Worm (Caenorhabditis elegans): ENCODE results near the gene srh-40.

srh-40 gene

DNA sequence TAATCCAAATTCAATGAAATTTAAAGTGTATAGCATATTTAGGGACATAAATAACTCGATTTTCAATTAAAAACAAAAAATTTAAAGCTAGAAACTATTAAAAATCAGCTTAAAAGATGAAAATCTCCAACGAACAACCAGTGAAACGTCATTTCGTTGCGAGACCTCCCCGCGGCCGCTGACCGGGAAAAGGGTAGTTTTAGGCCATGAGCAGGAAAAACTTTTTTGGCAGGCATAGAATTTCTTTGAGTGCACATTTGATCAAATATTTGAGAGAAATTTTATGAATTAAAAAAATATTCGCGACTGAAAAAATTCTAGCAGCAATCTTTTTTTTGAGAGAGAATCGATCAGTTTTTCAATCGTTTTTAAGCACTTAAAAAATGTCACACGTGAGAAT, 14.7 kb downstream of the srh-40 start (continued):
- TF ChIP-seq isw-1 (GFP tag; IDR thresholded peaks at IDR 0.05) (peak; percentile 34), nhr-84 (tag; optimal IDR thresholded peaks at IDR 0.05) (no peak), nhr-19 (GFP tag; conservative IDR thresholded peaks at IDR 0.05) (no peak), lin-15B (tag; optimal IDR thresholded peaks at IDR 0.05) (peak; percentile 55), unc-98 (GFP tag; IDR thresholded peaks at IDR 0.05) (no peak), lir-3 (tag; optimal IDR thresholded peaks at IDR 0.05; ENCODE audit: poor library complexity) (peak; percentile 56), dsc-1 (tag; optimal IDR thresholded peaks at IDR 0.05) (no peak), ceh-8 (GFP tag; optimal IDR thresholded peaks at IDR 0.05) (no peak), mab-9 (GFP tag; IDR thresholded peaks at IDR 0.05) (no peak), lin-14 (GFP tag; optimal IDR thresholded peaks at IDR 0.05) (peak; percentile 63), pag-3 (tag; optimal IDR thresholded peaks at IDR 0.05; ENCODE audit: borderline replicate concordance, insufficient read depth) (no peak), sup-37 (GFP tag; optimal IDR thresholded peaks at IDR 0.05) (no peak), xbp-1 (tag; optimal IDR thresholded peaks at IDR 0.05) (peak; percentile 89), tbx-2 (tag; optimal IDR thresholded peaks at IDR 0.05) (peak; percentile 37), rnt-1 (tag; optimal IDR thresholded peaks at IDR 0.05) (peak; percentile 68), unc-86 (tag; optimal IDR thresholded peaks at IDR 0.05) (no peak), dpl-1 (GFP tag; optimal IDR thresholded peaks at IDR 0.05) (peak; percentile 27 to 69 (median 50)), nhr-20 (tag; optimal IDR thresholded peaks at IDR 0.05) (peak; percentile 38), unc-130 (tag; optimal IDR thresholded peaks at IDR 0.05) (no peak), nhr-90 (tag; optimal IDR thresholded peaks at IDR 0.05; ENCODE audit: poor library complexity) (peak; percentile 16), elt-2 (tag; optimal IDR thresholded peaks at IDR 0.05) (no peak), ces-1 (GFP tag; optimal IDR thresholded peaks at IDR 0.05) (no peak), hpl-2 (GFP tag; optimal IDR thresholded peaks at IDR 0.05) (no peak), swsn-7 (tag; optimal IDR thresholded peaks at IDR 0.05) (peak; percentile 23), unc-62 (GFP tag; optimal IDR thresholded peaks at IDR 0.05) (no peak), fkh-8 (tag; optimal IDR thresholded peaks at IDR 0.05) (peak; percentile 51), ets-5 (GFP tag; IDR thresholded peaks at IDR 0.05) (no peak), C34B4.2 (tag; optimal IDR thresholded peaks at IDR 0.05) (no peak), hlh-17 (GFP tag; optimal IDR thresholded peaks at IDR 0.05; ENCODE audit: borderline replicate concordance) (no peak), nhr-47 (tag; optimal IDR thresholded peaks at IDR 0.05) (peak; percentile 44), nhr-11 (tag; optimal IDR thresholded peaks at IDR 0.05) (no peak), ztf-11 (tag; optimal IDR thresholded peaks at IDR 0.05) (no peak), fkh-10 (GFP tag; optimal IDR thresholded peaks at IDR 0.05) (no peak), lin-39 (tag; optimal IDR thresholded peaks at IDR 0.05) (no peak), ceh-90 (tag; optimal IDR thresholded peaks at IDR 0.05) (peak; percentile 49), ceh-63 (GFP tag; optimal IDR thresholded peaks at IDR 0.05) (no peak), Y116A8C.19 (tag; optimal IDR thresholded peaks at IDR 0.05; ENCODE audit: borderline replicate concordance) (no peak), grh-1 (GFP tag; IDR thresholded peaks at IDR 0.05) (no peak), C04F5.9 (tag; optimal IDR thresholded peaks at IDR 0.05) (no peak), vab-15 (tag; optimal IDR thresholded peaks at IDR 0.05) (no peak), snpc-4 (tag; optimal IDR thresholded peaks at IDR 0.05) (no peak), tlp-1 (tag; optimal IDR thresholded peaks at IDR 0.05) (no peak), irx-1 (tag; optimal IDR thresholded peaks at IDR 0.05) (no peak), nhr-76 (tag; optimal IDR thresholded peaks at IDR 0.05) (no peak), skn-1 (tag; optimal IDR thresholded peaks at IDR 0.05) (peak; percentile 51), pqm-1 (tag; optimal IDR thresholded peaks at IDR 0.05) (no peak), ama-1 (optimal IDR thresholded peaks at IDR 0.05) (no peak), zip-4 (GFP tag; optimal IDR thresholded peaks at IDR 0.05) (no peak), zag-1 (tag; optimal IDR thresholded peaks at IDR 0.05) (no peak), lin-13 (GFP tag; optimal IDR thresholded peaks at IDR 0.05) (no peak), mdl-1 (tag; optimal IDR thresholded peaks at IDR 0.05) (no peak), efl-1 (optimal IDR thresholded peaks at IDR 0.05) (peak; percentile 59 to 66), efl-1 (GFP tag; optimal IDR thresholded peaks at IDR 0.05 in 1 of 2) (peak; percentile 54 to 92), nhr-28 (tag; optimal IDR thresholded peaks at IDR 0.05) (no peak)
